Worm (Caenorhabditis elegans): ENCODE data around the gene fbxc-52.

DNA sequence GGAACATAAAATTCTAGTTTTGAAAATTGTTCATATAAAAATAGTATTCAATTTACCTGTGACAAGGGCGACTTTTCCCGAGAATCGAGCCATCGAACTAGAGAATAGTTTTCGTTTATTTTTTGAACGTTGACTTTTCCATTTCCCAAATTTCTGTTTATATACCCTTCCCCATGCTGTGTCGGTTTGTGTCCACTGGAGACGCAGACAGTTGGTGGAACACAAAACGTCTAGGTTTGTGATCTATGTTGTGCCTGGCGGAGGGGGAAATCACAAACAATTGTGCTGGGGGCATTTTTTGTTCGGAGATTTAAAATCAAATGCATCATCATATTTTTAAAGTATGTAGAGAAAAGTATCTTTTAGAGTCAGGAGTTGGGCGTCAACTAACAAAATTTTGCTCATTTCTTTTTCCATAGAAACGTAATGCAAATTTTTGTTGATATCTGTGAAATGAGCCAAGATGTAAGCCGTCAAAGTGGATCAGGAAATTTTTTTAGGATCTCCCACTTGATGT is 26.7 kb downstream of the fbxc-52 start, which contains the start of gene nta-1:
- TF ChIP-seq elt-3 (tag; optimal IDR thresholded peaks at IDR 0.05) = no peak
- TF ChIP-seq ztf-11 (tag; optimal IDR thresholded peaks at IDR 0.05) = no peak
- TF ChIP-seq snpc-4 (tag; optimal IDR thresholded peaks at IDR 0.05) = no peak
- TF ChIP-seq unc-62 (GFP tag; optimal IDR thresholded peaks at IDR 0.05) = no peak
- TF ChIP-seq zip-8 (tag; optimal IDR thresholded peaks at IDR 0.05) = no peak
- TF ChIP-seq unc-39 (tag; optimal IDR thresholded peaks at IDR 0.05) = no peak
